Worm (Caenorhabditis elegans) whole organism, mixed stage, embryonic: ENCODE measurements around the gene F07F6.4.

ENCODE experiments used
- ces-1 ChIP-seq: fragments of 150-350 bp; optimal IDR thresholded peaks from 2 replicates; lab custom pipeline; 2014; ENCODE audit warnings: missing biosample characterization, missing genetic modification reagents, missing genetic modification characterization
- drap-1 ChIP-seq: fragments of 200-800 bp; sonication (Bioruptor generic); optimal IDR thresholded peaks from 3 replicates; lab custom pipeline; 2018; ENCODE audit warnings: mild to moderate bottlenecking, missing genetic modification characterization, missing compliant biosample characterization
- lin-13 ChIP-seq: fragments of 150-350 bp; optimal IDR thresholded peaks from 2 replicates; lab custom pipeline; 2014; ENCODE audit warnings: missing biosample characterization, missing genetic modification characterization
- mab-5 ChIP-seq: fragments of 150-350 bp; optimal IDR thresholded peaks from 2 replicates; lab custom pipeline; 2014; ENCODE audit warnings: missing biosample characterization, missing genetic modification characterization
- nhr-76 ChIP-seq: sonication (generic microtip); optimal IDR thresholded peaks from 2 replicates; lab custom pipeline; 2017; ENCODE audit warnings: missing biosample characterization, missing genetic modification characterization
- snpc-4 ChIP-seq: fragments of 150-350 bp; optimal IDR thresholded peaks from 2 replicates; lab custom pipeline; 2014; ENCODE audit warnings: missing biosample characterization, missing genetic modification characterization
- unc-39 ChIP-seq: fragments of 150-350 bp; optimal IDR thresholded peaks from 2 replicates; lab custom pipeline; 2014; ENCODE audit warnings: missing biosample characterization, missing genetic modification characterization
- ztf-11 ChIP-seq: fragments of 150-350 bp; optimal IDR thresholded peaks from 2 replicates; lab custom pipeline; 2014; ENCODE audit warnings: missing biosample characterization, missing genetic modification characterization

DNA sequence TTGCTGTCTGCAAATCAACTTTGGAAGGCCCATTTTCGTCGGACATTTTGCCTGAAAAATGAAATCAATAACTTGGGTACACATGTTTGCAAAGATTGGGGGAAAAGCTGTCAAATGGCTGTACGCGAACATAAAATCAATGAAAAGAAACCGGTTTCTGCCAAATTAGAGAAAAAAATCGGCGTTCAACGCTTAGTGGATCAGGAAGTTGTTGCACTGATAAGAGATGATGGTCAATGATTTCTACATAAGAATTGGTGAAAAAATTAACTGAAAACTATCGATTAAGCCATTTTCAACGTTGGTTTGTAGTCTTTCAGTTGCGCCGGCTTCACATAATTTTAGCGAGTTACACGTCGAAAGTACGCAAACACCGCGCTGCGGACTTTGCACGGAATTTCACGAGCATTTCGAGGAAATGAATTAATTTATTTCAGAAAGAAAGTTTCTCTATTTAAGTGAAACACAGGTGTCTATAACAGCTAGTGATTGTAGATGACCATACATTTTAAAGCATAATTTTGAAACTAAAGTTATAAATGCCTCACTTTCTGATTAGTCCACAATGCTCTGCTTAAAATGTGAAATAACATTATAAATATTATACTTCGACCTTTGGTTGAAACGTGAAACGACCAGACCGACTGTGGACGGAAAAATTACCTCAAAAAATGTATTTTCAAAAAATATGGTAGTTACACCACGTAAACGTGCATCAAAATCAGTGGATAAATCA, at the start of gene F07F6.4, which contains the start of gene F07F6.2:
- TF ChIP-seq unc-39 (tag; lab: Kevin White, UChicago): no peak
- no peak for TF ChIP-seq drap-1
- TF ChIP-seq nhr-76 (tag; lab: Kevin White, UChicago): no peak
- TF ChIP-seq ces-1: no peak
- TF ChIP-seq ztf-11 (tag; lab: Kevin White, UChicago): no peak
- TF ChIP-seq mab-5: no peak
- no peak for TF ChIP-seq lin-13
- TF ChIP-seq snpc-4 (tag; lab: Kevin White, UChicago): no peak
